Fruit fly (Drosophila melanogaster) whole organism, embryonic: Measurements from ENCODE around the gene CG7079.

Experiments used
- CG1602 ChIP-seq: fragments of 200-800 bp; sonication (Bioruptor generic); optimal IDR thresholded peaks from 3 replicates; lab custom pipeline; 2016; ENCODE audit warnings: missing biosample characterization, missing genetic modification characterization
- CG1832 ChIP-seq: fragments of 200-800 bp; sonication (Bioruptor generic); optimal IDR thresholded peaks from 2 replicates; lab custom pipeline; 2017; ENCODE audit warnings: missing biosample characterization, mild to moderate bottlenecking, missing genetic modification characterization, inconsistent platforms
- CG6854 ChIP-seq: fragments of 200-800 bp; sonication (Bioruptor generic); optimal IDR thresholded peaks from 3 replicates; lab custom pipeline; 2017; ENCODE audit warnings: missing biosample characterization, mild to moderate bottlenecking, missing genetic modification characterization
- Dll ChIP-seq: fragments of 200-800 bp; sonication (Bioruptor generic); IDR thresholded peaks from 4 replicates; pipeline ENCODE4 v1.3.6; 2022; ENCODE audit warnings: missing biosample characterization, missing genetic modification characterization; ENCODE audit not compliant: partially characterized antibody
- HmgZ ChIP-seq: fragments of 200-800 bp; sonication (Bioruptor generic); optimal IDR thresholded peaks from 2 replicates; lab custom pipeline; 2018; ENCODE audit warnings: missing biosample characterization, mild to moderate bottlenecking, missing genetic modification characterization
- MESR4 ChIP-seq: fragments of 200-800 bp; sonication (Bioruptor generic); optimal IDR thresholded peaks from 2 replicates; lab custom pipeline; 2018; ENCODE audit warnings: missing biosample characterization, mild to moderate bottlenecking, missing genetic modification characterization, moderate library complexity
- ase ChIP-seq: fragments of 200-800 bp; sonication (Bioruptor generic); IDR thresholded peaks from 3 replicates; pipeline ENCODE4 v1.3.6; 2022; ENCODE audit warnings: missing biosample characterization, missing genetic modification characterization
- gcm ChIP-seq: fragments of 200-800 bp; sonication (Bioruptor generic); optimal IDR thresholded peaks from 2 replicates; lab custom pipeline; 2019; ENCODE audit warnings: missing biosample characterization, mild to moderate bottlenecking, missing genetic modification characterization, moderate library complexity
- insv ChIP-seq, 2 experiments: fragments of 200-800 bp; sonication (Bioruptor generic); optimal IDR thresholded peaks; 3 replicates each; lab custom pipeline; 2016 to 2018; ENCODE audit warnings: missing biosample characterization in 2 of 2, missing genetic modification characterization in 2 of 2
- jing ChIP-seq: fragments of 200-800 bp; sonication (Bioruptor generic); optimal IDR thresholded peaks from 2 replicates; lab custom pipeline; 2018; ENCODE audit warnings: missing biosample characterization, mild to moderate bottlenecking, missing genetic modification characterization
- psq ChIP-seq: fragments of 200-800 bp; sonication (Bioruptor generic); optimal IDR thresholded peaks from 2 replicates; lab custom pipeline; 2017; ENCODE audit warnings: missing biosample characterization, missing genetic modification characterization
- vvl ChIP-seq: fragments of 200-800 bp; sonication (Bioruptor generic); IDR thresholded peaks from 2 replicates; pipeline ENCODE4 v1.3.6; 2022; ENCODE audit warnings: missing biosample characterization, missing genetic modification characterization

DNA sequence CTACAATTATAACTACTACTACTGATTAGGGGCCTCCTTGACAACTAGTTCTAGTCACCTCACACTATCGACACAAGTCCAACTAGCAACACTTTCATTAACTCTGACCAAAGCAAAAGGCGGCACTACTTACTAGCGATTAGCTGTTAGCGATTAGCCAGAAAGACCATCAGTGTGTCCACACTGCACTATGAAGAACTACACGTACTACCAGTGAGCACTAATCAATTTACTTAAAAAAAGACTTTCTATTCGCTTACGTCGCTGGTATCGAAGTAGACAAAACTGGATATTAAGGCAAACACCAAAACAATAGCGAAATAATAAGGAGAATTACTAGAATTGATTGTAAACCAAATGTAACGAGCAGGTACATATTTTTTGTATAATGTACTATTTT is 34.8 kb downstream of the CG7079 start:
- TF ChIP-seq psq (GFP tag; lab: Kevin White, UChicago) (no peak), ase (GFP tag; lab: Robert Waterston, UW) (no peak), CG1832 (GFP tag; lab: Kevin White, UChicago) (no peak), HmgZ (tag; lab: Kevin White, UChicago) (no peak), CG6854 (no peak), gcm (GFP tag; lab: Kevin White, UChicago) (no peak), Dll (GFP tag; lab: Robert Waterston, UW) (no peak), CG1602 (no peak), MESR4 (GFP tag; lab: Kevin White, UChicago) (no peak), insv (GFP tag; optimal IDR thresholded peaks at IDR 0.05; lab: Kevin White, UChicago) (no peak), jing (GFP tag; lab: Kevin White, UChicago) (no peak), vvl (GFP tag; lab: Robert Waterston, UW) (no peak)
